Fruit fly (Drosophila melanogaster) whole organism, embryonic: Measurements from ENCODE around the gene Wdr59.

Source experiments
- B-H2 ChIP-seq: fragments of 200-800 bp; sonication (Bioruptor generic); optimal IDR thresholded peaks from 2 replicates; lab custom pipeline; 2018; ENCODE audit warnings: missing biosample characterization, mild to moderate bottlenecking, missing genetic modification characterization
- CG10209 ChIP-seq: fragments of 200-800 bp; sonication (Bioruptor generic); optimal IDR thresholded peaks from 3 replicates; lab custom pipeline; 2017; ENCODE audit warnings: missing biosample characterization, mild to moderate bottlenecking, missing genetic modification characterization, missing genetic modification reagents
- CG11723 ChIP-seq: fragments of 200-800 bp; sonication (Bioruptor generic); optimal IDR thresholded peaks from 2 replicates; lab custom pipeline; 2017; ENCODE audit warnings: missing biosample characterization, mild to moderate bottlenecking, missing genetic modification characterization
- CG14860 ChIP-seq: fragments of 200-800 bp; sonication (Bioruptor generic); IDR thresholded peaks from 3 replicates; pipeline ENCODE4 v1.3.6; 2022; ENCODE audit warnings: missing biosample characterization, missing genetic modification characterization; ENCODE audit not compliant: partially characterized antibody
- CG16863 ChIP-seq: fragments of 200-800 bp; sonication (Bioruptor generic); optimal IDR thresholded peaks from 3 replicates; lab custom pipeline; 2016; ENCODE audit warnings: missing biosample characterization, missing genetic modification characterization
- CG17328 ChIP-seq: fragments of 200-800 bp; sonication (Bioruptor generic); IDR thresholded peaks from 2 replicates; pipeline ENCODE4 v1.3.6; 2022; ENCODE audit warnings: missing biosample characterization, missing genetic modification characterization
- CG17361 ChIP-seq: fragments of 200-800 bp; sonication (Bioruptor generic); IDR thresholded peaks from 3 replicates; pipeline ENCODE4 v1.3.6; 2022; ENCODE audit warnings: missing biosample characterization, missing genetic modification characterization
- CG17912 ChIP-seq: fragments of 200-800 bp; sonication (Bioruptor generic); optimal IDR thresholded peaks from 2 replicates; lab custom pipeline; 2018; ENCODE audit warnings: missing biosample characterization, mild to moderate bottlenecking, missing genetic modification characterization
- CG30431 ChIP-seq: fragments of 200-800 bp; sonication (Bioruptor generic); optimal IDR thresholded peaks from 2 replicates; lab custom pipeline; 2017; ENCODE audit warnings: missing biosample characterization, missing genetic modification characterization
- CG3065 ChIP-seq: fragments of 200-800 bp; sonication (Bioruptor generic); optimal IDR thresholded peaks from 2 replicates; lab custom pipeline; 2016; ENCODE audit warnings: missing biosample characterization, missing genetic modification characterization
- CG3281 ChIP-seq: fragments of 200-800 bp; sonication (Bioruptor generic); optimal IDR thresholded peaks from 3 replicates; lab custom pipeline; 2017; ENCODE audit warnings: missing biosample characterization, mild to moderate bottlenecking, missing genetic modification characterization
- CG33557 ChIP-seq: fragments of 200-800 bp; sonication (Bioruptor generic); optimal IDR thresholded peaks from 2 replicates; lab custom pipeline; 2019; ENCODE audit warnings: missing biosample characterization, mild to moderate bottlenecking, missing genetic modification characterization, moderate library complexity
- CG3726 ChIP-seq: fragments of 200-800 bp; sonication (Bioruptor generic); IDR thresholded peaks from 3 replicates; pipeline ENCODE4, ENCODE4 v1.3.6; 2022; ENCODE audit warnings: missing biosample characterization, missing genetic modification characterization
- CG4707 ChIP-seq: fragments of 200-800 bp; sonication (Bioruptor generic); optimal IDR thresholded peaks from 2 replicates; lab custom pipeline; 2018; ENCODE audit warnings: missing biosample characterization, mild to moderate bottlenecking, missing genetic modification characterization, moderate library complexity
- CG4730 ChIP-seq: fragments of 200-800 bp; sonication (Bioruptor generic); IDR thresholded peaks from 2 replicates; pipeline ENCODE4 v1.3.6; 2022; ENCODE audit warnings: missing biosample characterization, missing genetic modification characterization
- CG5953 ChIP-seq: fragments of 200-800 bp; sonication (Bioruptor generic); IDR thresholded peaks from 2 replicates; pipeline ENCODE4 v1.3.6; 2022; ENCODE audit warnings: missing biosample characterization, missing genetic modification characterization
- CG7745 ChIP-seq: fragments of 200-800 bp; sonication (Bioruptor generic); optimal IDR thresholded peaks from 2 replicates; lab custom pipeline; 2018; ENCODE audit warnings: missing biosample characterization, mild to moderate bottlenecking, missing genetic modification characterization, moderate library complexity
- CG9797 ChIP-seq: fragments of 200-800 bp; sonication (Bioruptor generic); optimal IDR thresholded peaks from 3 replicates; lab custom pipeline; 2018; ENCODE audit warnings: missing biosample characterization, mild to moderate bottlenecking, missing genetic modification characterization
- CG9932 ChIP-seq: fragments of 200-800 bp; sonication (Bioruptor generic); IDR thresholded peaks from 2 replicates; pipeline ENCODE4 v1.3.6; 2022; ENCODE audit warnings: missing biosample characterization, missing genetic modification characterization
- D ChIP-seq, 2 experiments: fragments of 200-800 bp in 1 of 2; fragments of >200 bp in 1 of 2; sonication (Bioruptor generic) in 1 of 2; optimal IDR thresholded peaks; 2 replicates in 1 of 2; 3 replicates in 1 of 2; lab custom pipeline; 2017; ENCODE audit warnings: mild to moderate bottlenecking in 1 of 2, missing biosample characterization in 1 of 2, missing genetic modification characterization in 1 of 2, missing genetic modification reagents in 1 of 2
- Dfd ChIP-seq, 2 experiments: fragments of >200 bp; optimal IDR thresholded peaks; 2 replicates each; lab custom pipeline; 2017; ENCODE audit warnings: missing biosample characterization in 2 of 2, missing genetic modification characterization in 2 of 2
- Doc2 ChIP-seq: fragments of 200-800 bp; sonication (Bioruptor generic); IDR thresholded peaks from 2 replicates; pipeline ENCODE4 v1.3.6; 2022; ENCODE audit warnings: missing biosample characterization, missing genetic modification characterization
- Gug ChIP-seq: fragments of 200-800 bp; sonication (Bioruptor generic); IDR thresholded peaks from 4 replicates; pipeline ENCODE4 v1.3.6; 2022; ENCODE audit warnings: missing biosample characterization, missing genetic modification characterization
- HLH3B ChIP-seq: fragments of 200-800 bp; sonication (Bioruptor generic); IDR thresholded peaks from 2 replicates; pipeline ENCODE4 v1.3.6; 2022; ENCODE audit warnings: missing biosample characterization, missing genetic modification characterization
- HLH54F ChIP-seq: fragments of 200-800 bp; sonication (Bioruptor generic); optimal IDR thresholded peaks from 3 replicates; lab custom pipeline; 2016; ENCODE audit warnings: missing biosample characterization, missing genetic modification characterization
- Hmx ChIP-seq: fragments of 200-800 bp; sonication (Bioruptor generic); optimal IDR thresholded peaks from 2 replicates; lab custom pipeline; 2016; ENCODE audit warnings: missing biosample characterization, missing genetic modification characterization
- Hr39 ChIP-seq: fragments of >200 bp; optimal IDR thresholded peaks from 2 replicates; lab custom pipeline; 2017
- Jarid2 ChIP-seq: fragments of 200-800 bp; sonication (Bioruptor generic); optimal IDR thresholded peaks from 3 replicates; lab custom pipeline; 2017; ENCODE audit warnings: mild to moderate bottlenecking, missing biosample characterization, missing genetic modification reagents, missing genetic modification characterization
- Lim3 ChIP-seq: fragments of 200-800 bp; sonication (Bioruptor generic); IDR thresholded peaks from 2 replicates; pipeline ENCODE4 v1.3.6; 2022; ENCODE audit warnings: missing biosample characterization, missing genetic modification characterization
- Scr ChIP-seq: fragments of 200-800 bp; sonication (Bioruptor generic); IDR thresholded peaks from 2 replicates; pipeline ENCODE4 v1.3.6; 2022; ENCODE audit warnings: missing biosample characterization, missing genetic modification characterization; ENCODE audit not compliant: partially characterized antibody
- Six4 ChIP-seq: fragments of 200-800 bp; sonication (Bioruptor generic); optimal IDR thresholded peaks from 2 replicates; lab custom pipeline; 2016; ENCODE audit warnings: missing biosample characterization, missing genetic modification characterization
- Sox102F ChIP-seq: fragments of 200-800 bp; sonication (Bioruptor generic); optimal IDR thresholded peaks from 2 replicates; lab custom pipeline; 2018; ENCODE audit warnings: missing biosample characterization, mild to moderate bottlenecking, missing genetic modification characterization, moderate library complexity
- Sry-β ChIP-seq: fragments of 200-800 bp; sonication (Bioruptor generic); optimal IDR thresholded peaks from 2 replicates; lab custom pipeline; 2018; ENCODE audit warnings: missing biosample characterization, mild to moderate bottlenecking, missing genetic modification characterization, moderate library complexity
- YL-1 ChIP-seq: fragments of 200-800 bp; sonication (Bioruptor generic); optimal IDR thresholded peaks from 3 replicates; lab custom pipeline; 2017; ENCODE audit warnings: missing biosample characterization, mild to moderate bottlenecking, missing genetic modification characterization
- amos ChIP-seq: fragments of 200-800 bp; sonication (Bioruptor generic); IDR thresholded peaks from 2 replicates; pipeline ENCODE4 v1.3.6; 2022; ENCODE audit warnings: missing biosample characterization, missing genetic modification characterization; ENCODE audit not compliant: partially characterized antibody
- bowl ChIP-seq: fragments of 200-800 bp; sonication (Bioruptor generic); IDR thresholded peaks from 2 replicates; pipeline ENCODE4 v1.3.6; 2022; ENCODE audit warnings: missing biosample characterization, missing genetic modification characterization
- br ChIP-seq: fragments of >200 bp; optimal IDR thresholded peaks from 2 replicates; lab custom pipeline; 2017
- btn ChIP-seq: fragments of 200-800 bp; sonication (Bioruptor generic); optimal IDR thresholded peaks from 2 replicates; lab custom pipeline; 2016; ENCODE audit warnings: missing biosample characterization, missing genetic modification characterization
- crc ChIP-seq: fragments of 200-800 bp; sonication (Bioruptor generic); optimal IDR thresholded peaks from 2 replicates; lab custom pipeline; 2016; ENCODE audit warnings: missing biosample characterization, missing genetic modification characterization
- disco-r ChIP-seq: fragments of 200-800 bp; sonication (Bioruptor generic); optimal IDR thresholded peaks from 2 replicates; lab custom pipeline; 2016; ENCODE audit warnings: missing biosample characterization, missing genetic modification characterization
- grau ChIP-seq: fragments of 200-800 bp; optimal IDR thresholded peaks from 3 replicates; lab custom pipeline; 2019; ENCODE audit warnings: missing biosample characterization, mild to moderate bottlenecking, missing genetic modification characterization, moderate library complexity
- ham ChIP-seq: fragments of 200-800 bp; sonication (Bioruptor generic); IDR thresholded peaks from 2 replicates; pipeline ENCODE4 v1.3.6; 2022; ENCODE audit warnings: missing biosample characterization, missing genetic modification characterization
- kni ChIP-seq: fragments of 200-800 bp; sonication (Bioruptor generic); optimal IDR thresholded peaks from 3 replicates; lab custom pipeline; 2017; ENCODE audit warnings: mild to moderate bottlenecking, missing biosample characterization, missing genetic modification reagents, missing genetic modification characterization
- lilli ChIP-seq: fragments of 200-800 bp; sonication (Bioruptor generic); optimal IDR thresholded peaks from 3 replicates; lab custom pipeline; 2016; ENCODE audit warnings: missing biosample characterization, missing genetic modification characterization
- prd ChIP-seq, 3 experiments: fragments of >200 bp in 2 of 3; fragments of 200-800 bp in 1 of 3; sonication (Bioruptor generic) in 1 of 3; optimal IDR thresholded peaks in 2 of 3; IDR thresholded peaks in 1 of 3; 2 replicates in 2 of 3; 3 replicates in 1 of 3; pipeline versions ENCODE4 v1.3.6 to Lab custom; 2017 to 2022; ENCODE audit warnings: missing biosample characterization in 1 of 3, missing genetic modification characterization in 1 of 3
- schlank ChIP-seq: fragments of 200-800 bp; sonication (Bioruptor generic); optimal IDR thresholded peaks from 2 replicates; lab custom pipeline; 2018; ENCODE audit warnings: missing biosample characterization, mild to moderate bottlenecking, missing genetic modification characterization
- stc ChIP-seq: fragments of 200-800 bp; sonication (Bioruptor generic); IDR thresholded peaks from 2 replicates; pipeline ENCODE4 v1.3.6; 2022; ENCODE audit warnings: missing biosample characterization, missing genetic modification characterization
- wek ChIP-seq: fragments of 200-800 bp; sonication (Bioruptor generic); optimal IDR thresholded peaks from 3 replicates; lab custom pipeline; 2018; ENCODE audit warnings: missing biosample characterization, mild to moderate bottlenecking, missing genetic modification characterization, moderate library complexity
- z ChIP-seq: fragments of 200-800 bp; sonication (Bioruptor generic); IDR thresholded peaks from 3 replicates; pipeline ENCODE4 v1.3.6; 2022; ENCODE audit warnings: missing biosample characterization, missing genetic modification characterization

The Wdr59 gene

DNA sequence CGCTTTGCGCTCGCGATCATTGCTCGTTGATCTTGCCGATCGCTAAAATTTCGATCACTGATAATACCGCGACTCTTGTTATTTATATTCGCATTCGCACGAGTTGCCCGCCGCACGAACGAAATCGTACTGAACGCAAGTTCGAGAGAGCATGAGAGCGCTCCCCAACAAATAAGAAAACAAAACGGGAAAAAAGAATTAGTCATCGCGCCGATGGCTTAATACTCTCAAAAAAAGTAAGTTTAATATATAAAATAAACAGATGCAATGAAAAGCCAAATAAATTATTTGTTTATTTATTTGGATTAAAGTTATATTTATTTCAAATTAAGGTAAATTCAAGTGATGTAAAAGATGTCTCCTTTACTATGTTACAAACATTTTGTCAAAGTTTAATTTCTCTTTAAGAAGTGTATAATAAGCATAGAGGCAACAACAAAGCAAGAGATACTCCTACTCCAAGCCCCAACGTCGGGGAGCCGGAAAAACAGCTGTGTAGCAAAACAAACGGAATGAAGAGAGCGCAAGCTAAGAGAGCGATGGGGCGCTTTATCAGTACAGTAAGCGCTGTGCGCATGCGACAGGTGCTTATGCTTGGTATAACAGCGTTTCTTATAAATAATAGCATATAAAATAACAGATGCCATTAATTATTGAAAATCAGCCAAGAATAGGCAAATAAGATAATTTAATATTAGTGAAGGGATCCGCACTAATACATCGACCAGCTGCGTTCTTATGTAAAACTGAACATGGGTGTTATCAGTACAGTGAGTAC, 33.7 kb upstream of the Wdr59 start (continued):
- TF ChIP-seq Gug (peak; percentile 80), Hmx (GFP tag; lab: Kevin White, UChicago) (no peak), CG11723 (GFP tag; lab: Kevin White, UChicago) (peak; percentile 56), CG16863 (peak; percentile 70), D (optimal IDR thresholded peaks at IDR 0.05; lab: Kevin White, UChicago) (no peak), D (GFP tag; optimal IDR thresholded peaks at IDR 0.05; lab: Kevin White, UChicago) (peak; percentile 75), CG5953 (GFP tag; lab: Robert Waterston, UW) (no peak), CG3065 (GFP tag; lab: Kevin White, UChicago) (peak; percentile 13), Six4 (GFP tag; lab: Kevin White, UChicago) (peak; percentile 74), CG33557 (GFP tag; lab: Kevin White, UChicago) (peak; percentile 67), CG10209 (GFP tag; lab: Kevin White, UChicago) (peak; percentile 79), CG7745 (tag; lab: Kevin White, UChicago) (no peak), grau (tag; lab: Kevin White, UChicago) (peak; percentile 99), HLH54F (GFP tag; lab: Kevin White, UChicago) (peak; percentile 63), CG9932 (GFP tag; lab: Robert Waterston, UW) (peak; percentile 74), ham (GFP tag; lab: Robert Waterston, UW) (no peak; the same call in 1 of the 2 replicates), z (GFP tag; lab: Robert Waterston, UW) (no peak), CG17361 (GFP tag; lab: Robert Waterston, UW) (peak; percentile 88), Dfd (GFP tag; optimal IDR thresholded peaks at IDR 0.05; lab: Kevin White, UChicago) (no peak), CG3281 (GFP tag; lab: Kevin White, UChicago) (peak; percentile 51), CG14860 (no peak), br (lab: Kevin White, UChicago) (no peak), schlank (tag; lab: Kevin White, UChicago) (peak; percentile 46), B-H2 (GFP tag; lab: Kevin White, UChicago) (peak; percentile 19), lilli (GFP tag; lab: Kevin White, UChicago) (peak; percentile 77), crc (GFP tag; lab: Kevin White, UChicago) (peak; percentile 36), Hr39 (lab: Kevin White, UChicago) (no peak), stc (GFP tag; lab: Robert Waterston, UW) (peak; percentile 61), disco-r (peak; percentile 63), kni (GFP tag; lab: Kevin White, UChicago) (no peak), prd (optimal IDR thresholded peaks at IDR 0.05; lab: Kevin White, UChicago) (no peak), prd (GFP tag; IDR thresholded peaks at IDR 0.05; lab: Robert Waterston, UW) (peak; percentile 68; the same call in 2 of the 3 replicates), CG4730 (GFP tag; lab: Robert Waterston, UW) (peak; percentile 35), CG9797 (GFP tag; lab: Kevin White, UChicago) (no peak), wek (GFP tag; lab: Kevin White, UChicago) (peak; percentile 23), CG17328 (GFP tag; lab: Robert Waterston, UW) (peak; percentile 65), CG4707 (peak; percentile 33), HLH3B (GFP tag; lab: Robert Waterston, UW) (peak; percentile 51), CG30431 (peak; percentile 56), Doc2 (no peak), Sry-β (GFP tag; lab: Kevin White, UChicago) (no peak), Jarid2 (GFP tag; lab: Kevin White, UChicago) (peak; percentile 87), Sox102F (GFP tag; lab: Kevin White, UChicago) (peak; percentile 72), Lim3 (GFP tag; lab: Robert Waterston, UW) (peak; percentile 32; the same call in 1 of the 2 replicates), YL-1 (GFP tag; lab: Kevin White, UChicago) (peak; percentile 19), CG3726 (GFP tag; lab: Robert Waterston, UW) (no peak), bowl (GFP tag; lab: Robert Waterston, UW) (peak; percentile 63; the same call in 1 of the 2 replicates), amos (GFP tag; lab: Robert Waterston, UW) (no peak; the same call in 1 of the 2 replicates), btn (GFP tag; lab: Kevin White, UChicago) (no peak), CG17912 (GFP tag; lab: Kevin White, UChicago) (no peak), Scr (GFP tag; lab: Robert Waterston, UW) (no peak)
